Fruit fly (Drosophila melanogaster) whole organism, embryonic: ENCODE measurements around the gene CG3909.
A peak's percentile ranks its signal among the peaks of the same experiment; 100 is the strongest.

ENCODE experiments used
- Asciz ChIP-seq: fragments of 200-800 bp; sonication (Bioruptor generic); optimal IDR thresholded peaks from 2 replicates; lab custom pipeline; 2017; ENCODE audit warnings: missing biosample characterization, mild to moderate bottlenecking, missing genetic modification characterization, missing genetic modification reagents
- B-H1 ChIP-seq: fragments of 200-800 bp; sonication (Bioruptor generic); IDR thresholded peaks from 3 replicates; pipeline ENCODE4 v1.3.6; 2022; ENCODE audit warnings: missing biosample characterization, missing genetic modification characterization
- CG10979 ChIP-seq: fragments of 200-800 bp; sonication (Bioruptor generic); optimal IDR thresholded peaks from 2 replicates; lab custom pipeline; 2018; ENCODE audit warnings: missing biosample characterization, mild to moderate bottlenecking, missing genetic modification characterization, moderate library complexity
- CG12236 ChIP-seq: fragments of 200-800 bp; sonication (Bioruptor generic); optimal IDR thresholded peaks from 2 replicates; lab custom pipeline; 2016; ENCODE audit warnings: missing biosample characterization, missing genetic modification characterization
- CG12942 ChIP-seq: fragments of 200-800 bp; sonication (Bioruptor generic); optimal IDR thresholded peaks from 3 replicates; lab custom pipeline; 2016; ENCODE audit warnings: missing biosample characterization, missing genetic modification characterization
- CG15269 ChIP-seq: fragments of 200-800 bp; sonication (Bioruptor generic); optimal IDR thresholded peaks from 2 replicates; lab custom pipeline; 2018; ENCODE audit warnings: missing biosample characterization, mild to moderate bottlenecking, missing genetic modification characterization, moderate library complexity
- CG1647 ChIP-seq: fragments of 200-800 bp; sonication (Bioruptor generic); optimal IDR thresholded peaks from 3 replicates; lab custom pipeline; 2016; ENCODE audit warnings: missing biosample characterization, missing genetic modification characterization
- CG16813 ChIP-seq: fragments of 200-800 bp; sonication (Bioruptor generic); IDR thresholded peaks from 3 replicates; pipeline ENCODE4 v1.3.6; 2022; ENCODE audit warnings: missing biosample characterization, missing genetic modification characterization; ENCODE audit not compliant: partially characterized antibody
- CG16863 ChIP-seq: fragments of 200-800 bp; sonication (Bioruptor generic); optimal IDR thresholded peaks from 3 replicates; lab custom pipeline; 2016; ENCODE audit warnings: missing biosample characterization, missing genetic modification characterization
- CG17186 ChIP-seq: fragments of 200-800 bp; sonication (Bioruptor generic); optimal IDR thresholded peaks from 3 replicates; lab custom pipeline; 2017; ENCODE audit warnings: missing biosample characterization, missing genetic modification reagents, missing genetic modification characterization
- CG18619 ChIP-seq: fragments of 200-800 bp; sonication (Bioruptor generic); optimal IDR thresholded peaks from 3 replicates; lab custom pipeline; 2017; ENCODE audit warnings: missing biosample characterization, mild to moderate bottlenecking, missing genetic modification characterization
- CG2875 ChIP-seq: fragments of 200-800 bp; sonication (Bioruptor generic); optimal IDR thresholded peaks from 2 replicates; lab custom pipeline; 2017; ENCODE audit warnings: missing biosample characterization, mild to moderate bottlenecking, missing genetic modification characterization, missing genetic modification reagents
- CG33213 ChIP-seq: fragments of 200-800 bp; sonication (Bioruptor generic); optimal IDR thresholded peaks from 3 replicates; lab custom pipeline; 2016; ENCODE audit warnings: missing biosample characterization, missing genetic modification characterization
- CG3838 ChIP-seq: fragments of 200-800 bp; sonication (Bioruptor generic); optimal IDR thresholded peaks from 3 replicates; lab custom pipeline; 2016; ENCODE audit warnings: missing biosample characterization, missing genetic modification characterization
- CG4360 ChIP-seq: fragments of 200-800 bp; sonication (Bioruptor generic); IDR thresholded peaks from 2 replicates; pipeline ENCODE4 v1.3.6; 2022; ENCODE audit warnings: missing biosample characterization, missing genetic modification characterization
- CG4617 ChIP-seq: fragments of 200-800 bp; sonication (Bioruptor generic); optimal IDR thresholded peaks from 3 replicates; lab custom pipeline; 2016; ENCODE audit warnings: missing biosample characterization, missing genetic modification characterization, borderline replicate concordance
- CG4730 ChIP-seq: fragments of 200-800 bp; sonication (Bioruptor generic); IDR thresholded peaks from 2 replicates; pipeline ENCODE4 v1.3.6; 2022; ENCODE audit warnings: missing biosample characterization, missing genetic modification characterization
- CG4854 ChIP-seq: fragments of 200-800 bp; sonication (Bioruptor generic); optimal IDR thresholded peaks from 2 replicates; lab custom pipeline; 2016; ENCODE audit warnings: missing biosample characterization, missing genetic modification characterization, inconsistent platforms
- CG6254 ChIP-seq: fragments of 200-800 bp; sonication (Bioruptor generic); optimal IDR thresholded peaks from 3 replicates; lab custom pipeline; 2017; ENCODE audit warnings: mild to moderate bottlenecking, missing biosample characterization, missing genetic modification reagents, missing genetic modification characterization
- CG6813 ChIP-seq: fragments of 200-800 bp; sonication (Bioruptor generic); optimal IDR thresholded peaks from 2 replicates; lab custom pipeline; 2017; ENCODE audit warnings: missing biosample characterization, missing genetic modification characterization, mild to moderate bottlenecking, moderate library complexity, missing genetic modification reagents
- CG8478 ChIP-seq: fragments of >200 bp; optimal IDR thresholded peaks from 2 replicates; lab custom pipeline; 2018
- CHES-1-like ChIP-seq: fragments of 200-800 bp; sonication (Bioruptor generic); optimal IDR thresholded peaks from 2 replicates; lab custom pipeline; 2016; ENCODE audit warnings: missing biosample characterization, missing genetic modification characterization
- Dbx ChIP-seq: fragments of 200-800 bp; sonication (Bioruptor generic); IDR thresholded peaks from 3 replicates; pipeline ENCODE4 v1.3.6; 2022; ENCODE audit warnings: missing biosample characterization, missing genetic modification characterization
- Dll ChIP-seq: fragments of 200-800 bp; sonication (Bioruptor generic); IDR thresholded peaks from 4 replicates; pipeline ENCODE4 v1.3.6; 2022; ENCODE audit warnings: missing biosample characterization, missing genetic modification characterization; ENCODE audit not compliant: partially characterized antibody
- Ets65A ChIP-seq: fragments of 200-800 bp; sonication (Bioruptor generic); peaks from one replicate; lab custom pipeline; 2016; ENCODE audit warnings: missing biosample characterization, missing genetic modification characterization
- Hr51 ChIP-seq, 2 experiments: fragments of 200-800 bp; sonication (Bioruptor generic); optimal IDR thresholded peaks; 2 replicates in 1 of 2; 3 replicates in 1 of 2; lab custom pipeline; 2016 to 2018; ENCODE audit warnings: missing biosample characterization in 2 of 2, missing genetic modification characterization in 2 of 2, mild to moderate bottlenecking in 1 of 2, moderate library complexity in 1 of 2
- Rfx ChIP-seq: fragments of 200-800 bp; sonication (Bioruptor generic); IDR thresholded peaks from 2 replicates; pipeline ENCODE4 v1.3.6; 2022; ENCODE audit warnings: missing biosample characterization, missing genetic modification characterization
- Sox102F ChIP-seq: fragments of 200-800 bp; sonication (Bioruptor generic); optimal IDR thresholded peaks from 2 replicates; lab custom pipeline; 2018; ENCODE audit warnings: missing biosample characterization, mild to moderate bottlenecking, missing genetic modification characterization, moderate library complexity
- bab2 ChIP-seq: fragments of 200-800 bp; sonication (Bioruptor generic); optimal IDR thresholded peaks from 2 replicates; lab custom pipeline; 2016; ENCODE audit warnings: missing biosample characterization, missing genetic modification characterization
- cg ChIP-seq: fragments of 200-800 bp; sonication (Bioruptor generic); optimal IDR thresholded peaks from 3 replicates; lab custom pipeline; 2019; ENCODE audit warnings: missing biosample characterization, mild to moderate bottlenecking, missing genetic modification characterization, moderate library complexity
- dan ChIP-seq: fragments of 200-800 bp; sonication (Bioruptor generic); IDR thresholded peaks from 2 replicates; pipeline ENCODE4 v1.3.6; 2022; ENCODE audit warnings: missing biosample characterization, missing genetic modification characterization
- dati ChIP-seq: fragments of 200-800 bp; sonication (Bioruptor generic); IDR thresholded peaks from 2 replicates; pipeline ENCODE4 v1.3.6; 2022; ENCODE audit warnings: missing biosample characterization, missing genetic modification characterization
- esg ChIP-seq: fragments of 200-800 bp; sonication (Bioruptor generic); conservative IDR thresholded peaks from 2 replicates; pipeline ENCODE4 v1.3.6; 2022; ENCODE audit warnings: missing biosample characterization, missing genetic modification characterization
- fd64A ChIP-seq: fragments of 200-800 bp; sonication (Bioruptor generic); optimal IDR thresholded peaks from 3 replicates; lab custom pipeline; 2018; ENCODE audit warnings: missing biosample characterization, mild to moderate bottlenecking, missing genetic modification characterization
- gfzf ChIP-seq: fragments of 200-800 bp; sonication (Bioruptor generic); optimal IDR thresholded peaks from 2 replicates; lab custom pipeline; 2016; ENCODE audit warnings: missing biosample characterization, mild to moderate bottlenecking, missing genetic modification characterization, moderate library complexity
- gro ChIP-seq: fragments of 200-800 bp; sonication (Bioruptor generic); optimal IDR thresholded peaks from 2 replicates; lab custom pipeline; 2016; ENCODE audit warnings: missing biosample characterization, missing genetic modification characterization
- her ChIP-seq: fragments of 200-800 bp; sonication (Bioruptor generic); optimal IDR thresholded peaks from 2 replicates; lab custom pipeline; 2016; ENCODE audit warnings: missing biosample characterization, missing genetic modification characterization
- lab ChIP-seq: fragments of 200-800 bp; sonication (Bioruptor generic); optimal IDR thresholded peaks from 3 replicates; lab custom pipeline; 2017; ENCODE audit warnings: missing biosample characterization, missing genetic modification characterization, mild to moderate bottlenecking, moderate library complexity, missing genetic modification reagents
- luna ChIP-seq: fragments of 200-800 bp; sonication (Bioruptor generic); optimal IDR thresholded peaks from 2 replicates; lab custom pipeline; 2016; ENCODE audit warnings: missing biosample characterization, missing genetic modification characterization
- mirr ChIP-seq: fragments of 200-800 bp; sonication (Bioruptor generic); optimal IDR thresholded peaks from 3 replicates; lab custom pipeline; 2018; ENCODE audit warnings: missing biosample characterization, mild to moderate bottlenecking, missing genetic modification characterization
- nmo ChIP-seq: fragments of 200-800 bp; sonication (Bioruptor generic); optimal IDR thresholded peaks from 2 replicates; lab custom pipeline; 2018; ENCODE audit warnings: missing biosample characterization, mild to moderate bottlenecking, missing genetic modification characterization, moderate library complexity
- pita ChIP-seq: fragments of 200-800 bp; sonication (Bioruptor generic); optimal IDR thresholded peaks from 2 replicates; lab custom pipeline; 2017; ENCODE audit warnings: missing biosample characterization, mild to moderate bottlenecking, missing genetic modification characterization
- pros ChIP-seq: fragments of 200-800 bp; sonication (Bioruptor generic); optimal IDR thresholded peaks from 3 replicates; lab custom pipeline; 2019; ENCODE audit warnings: missing biosample characterization, mild to moderate bottlenecking, missing genetic modification characterization, moderate library complexity
- ro ChIP-seq: fragments of 200-800 bp; sonication (Bioruptor generic); IDR thresholded peaks from 2 replicates; pipeline ENCODE4 v1.3.6; 2022; ENCODE audit warnings: missing biosample characterization, missing genetic modification characterization
- sens ChIP-seq: fragments of 200-800 bp; sonication (Bioruptor generic); peaks from one replicate; lab custom pipeline; 2016; ENCODE audit warnings: missing biosample characterization, missing genetic modification characterization
- so ChIP-seq: fragments of 200-800 bp; sonication (Bioruptor generic); IDR thresholded peaks from 3 replicates; pipeline ENCODE4 v1.3.6; 2022; ENCODE audit warnings: missing biosample characterization, missing genetic modification characterization
- tio ChIP-seq: fragments of 200-800 bp; sonication (Bioruptor generic); optimal IDR thresholded peaks from 2 replicates; lab custom pipeline; 2017; ENCODE audit warnings: missing biosample characterization, missing genetic modification characterization, inconsistent platforms
- vvl ChIP-seq: fragments of 200-800 bp; sonication (Bioruptor generic); IDR thresholded peaks from 2 replicates; pipeline ENCODE4 v1.3.6; 2022; ENCODE audit warnings: missing biosample characterization, missing genetic modification characterization
- yki ChIP-seq: fragments of >200 bp; optimal IDR thresholded peaks from 3 replicates; lab custom pipeline; 2018
- zf30C ChIP-seq: fragments of 200-800 bp; sonication (Bioruptor generic); optimal IDR thresholded peaks from 3 replicates; lab custom pipeline; 2018; ENCODE audit warnings: missing biosample characterization, mild to moderate bottlenecking, missing genetic modification characterization

Gene CG3909

dm6 chr3R:10087206-10087927, 44.3 kb downstream of the CG3909 start (continued):
- TF ChIP-seq Dll (GFP tag; lab: Robert Waterston, UW) = no peak
- peak; percentile 80 for TF ChIP-seq gro (GFP tag; lab: Kevin White, UChicago)
- peak; percentile 96 for TF ChIP-seq Ets65A
- TF ChIP-seq CG33213 (GFP tag; lab: Kevin White, UChicago) = peak; percentile 72
- no peak for TF ChIP-seq CG6813 (GFP tag; lab: Kevin White, UChicago)
- peak; percentile 69 for TF ChIP-seq her (GFP tag; lab: Kevin White, UChicago)
- peak; percentile 68 for TF ChIP-seq Sox102F (GFP tag; lab: Kevin White, UChicago)
- no peak for TF ChIP-seq ro (GFP tag; lab: Robert Waterston, UW)
- TF ChIP-seq B-H1 (GFP tag; lab: Robert Waterston, UW) = no peak
- peak; percentile 51 for TF ChIP-seq Asciz (GFP tag; lab: Kevin White, UChicago)
- TF ChIP-seq mirr (GFP tag; lab: Kevin White, UChicago) = peak; percentile 45
- TF ChIP-seq CG18619 (GFP tag; lab: Kevin White, UChicago) = peak; percentile 59
- no peak; the same call in 1 of the 2 replicates for TF ChIP-seq esg (GFP tag; lab: Robert Waterston, UW)
- TF ChIP-seq Rfx (GFP tag; lab: Robert Waterston, UW) = peak; percentile 77
- TF ChIP-seq dan (GFP tag; lab: Robert Waterston, UW) = no peak
- no peak for TF ChIP-seq CG3838 (GFP tag; lab: Kevin White, UChicago)
- peak; percentile 44 to 59 for TF ChIP-seq Hr51 (GFP tag; optimal IDR thresholded peaks at IDR 0.05; lab: Kevin White, UChicago)
- 0 out of 3 replicates have a peak, but pooled peaks have one; percentile 61 for TF ChIP-seq so (GFP tag; lab: Robert Waterston, UW)
- no peak for TF ChIP-seq CG6254 (GFP tag; lab: Kevin White, UChicago)
- peak; percentile 55 for TF ChIP-seq CG16863 (GFP tag; lab: Kevin White, UChicago)
- peak; percentile 67 for TF ChIP-seq CHES-1-like (GFP tag; lab: Kevin White, UChicago)
- TF ChIP-seq dati (GFP tag; lab: Robert Waterston, UW) = 0 out of 2 replicates have a peak, but pooled peaks have one; percentile 38
- TF ChIP-seq fd64A = no peak
- peak; percentile 45; the same call in 1 of the 2 replicates for TF ChIP-seq CG4730 (GFP tag; lab: Robert Waterston, UW)
- TF ChIP-seq CG8478 (lab: Kevin White, UChicago) = peak; percentile 96
- peak; percentile 23 for TF ChIP-seq CG12236
- peak; percentile 35 for TF ChIP-seq luna (GFP tag; lab: Kevin White, UChicago)
- peak; percentile 45 for TF ChIP-seq CG4854 (GFP tag; lab: Kevin White, UChicago)
- TF ChIP-seq CG1647 = peak; percentile 38
- no peak for TF ChIP-seq CG17186
- TF ChIP-seq pros = peak; percentile 80
- TF ChIP-seq CG2875 (GFP tag; lab: Kevin White, UChicago) = peak; percentile 40
- TF ChIP-seq cg (GFP tag; lab: Kevin White, UChicago) = peak; percentile 96
- TF ChIP-seq pita (GFP tag; lab: Kevin White, UChicago) = no peak
- peak; percentile 90 for TF ChIP-seq sens (GFP tag; lab: Kevin White, UChicago)
- TF ChIP-seq CG10979 (tag; lab: Kevin White, UChicago) = peak; percentile 48
- TF ChIP-seq bab2 = peak; percentile 52
- peak; percentile 9 for TF ChIP-seq CG4617 (GFP tag; lab: Kevin White, UChicago)
- no peak for TF ChIP-seq zf30C (GFP tag; lab: Kevin White, UChicago)
- TF ChIP-seq gfzf (GFP tag; lab: Kevin White, UChicago) = no peak
- peak; percentile 65; the same call in 2 of the 3 replicates for TF ChIP-seq Dbx
- TF ChIP-seq nmo (GFP tag; lab: Kevin White, UChicago) = peak; percentile 35
- TF ChIP-seq CG15269 (tag; lab: Kevin White, UChicago) = peak; percentile 52
- TF ChIP-seq lab (GFP tag; lab: Kevin White, UChicago) = peak; percentile 79
- TF ChIP-seq CG4360 (GFP tag; lab: Robert Waterston, UW) = no peak
- TF ChIP-seq CG16813 (GFP tag; lab: Robert Waterston, UW) = no peak
- peak; percentile 78 for TF ChIP-seq vvl (GFP tag; lab: Robert Waterston, UW)
- TF ChIP-seq yki (lab: Kevin White, UChicago) = peak; percentile 4
- TF ChIP-seq tio = peak; percentile 64
- TF ChIP-seq CG12942 = peak; percentile 39
